Worm (Caenorhabditis elegans) whole organism, mixed stage, embryonic: ENCODE data around the gene C07D10.1.

Source experiments
- ceh-43 ChIP-seq: fragments of 200-800 bp; sonication (Bioruptor generic); optimal IDR thresholded peaks from 2 replicates; lab custom pipeline; 2018; ENCODE audit warnings: mild to moderate bottlenecking, missing genetic modification characterization, moderate library complexity, missing compliant biosample characterization
- drap-1 ChIP-seq: fragments of 200-800 bp; sonication (Bioruptor generic); optimal IDR thresholded peaks from 3 replicates; lab custom pipeline; 2018; ENCODE audit warnings: mild to moderate bottlenecking, missing genetic modification characterization, missing compliant biosample characterization
- elt-3 ChIP-seq: fragments of 150-350 bp; optimal IDR thresholded peaks from 2 replicates; lab custom pipeline; 2014; ENCODE audit warnings: missing biosample characterization, missing genetic modification characterization
- mls-2 ChIP-seq: sonication (generic microtip); optimal IDR thresholded peaks from 2 replicates; lab custom pipeline; 2016; ENCODE audit warnings: mild to moderate bottlenecking, missing genetic modification characterization, moderate library complexity, missing compliant biosample characterization
- nhr-28 ChIP-seq: fragments of 150-350 bp; optimal IDR thresholded peaks from 2 replicates; lab custom pipeline; 2014; ENCODE audit warnings: missing biosample characterization, missing genetic modification characterization
- snpc-4 ChIP-seq: fragments of 150-350 bp; optimal IDR thresholded peaks from 2 replicates; lab custom pipeline; 2014; ENCODE audit warnings: missing biosample characterization, missing genetic modification characterization
- unc-62 ChIP-seq: fragments of 150-350 bp; optimal IDR thresholded peaks from 2 replicates; lab custom pipeline; 2014; ENCODE audit warnings: missing biosample characterization, missing genetic modification reagents, missing genetic modification characterization
- ztf-11 ChIP-seq: fragments of 150-350 bp; optimal IDR thresholded peaks from 2 replicates; lab custom pipeline; 2014; ENCODE audit warnings: missing biosample characterization, missing genetic modification characterization

ce11 chrII:7379021-7379420 is 19.8 kb upstream of the C07D10.1 start, which contains the start of gene C07D10.6:
- TF ChIP-seq drap-1 (GFP tag; lab: Kevin White, UChicago) = no peak
- no peak for TF ChIP-seq ztf-11 (tag; lab: Kevin White, UChicago)
- TF ChIP-seq snpc-4 = no peak
- no peak for TF ChIP-seq nhr-28 (tag; lab: Kevin White, UChicago)
- no peak for TF ChIP-seq elt-3
- TF ChIP-seq unc-62 (GFP tag; lab: Kevin White, UChicago) = no peak
- TF ChIP-seq ceh-43 = no peak
- TF ChIP-seq mls-2 (tag; lab: Kevin White, UChicago) = no peak
